Fruit fly (Drosophila melanogaster): ENCODE data around the gene CG14545.

DNA sequence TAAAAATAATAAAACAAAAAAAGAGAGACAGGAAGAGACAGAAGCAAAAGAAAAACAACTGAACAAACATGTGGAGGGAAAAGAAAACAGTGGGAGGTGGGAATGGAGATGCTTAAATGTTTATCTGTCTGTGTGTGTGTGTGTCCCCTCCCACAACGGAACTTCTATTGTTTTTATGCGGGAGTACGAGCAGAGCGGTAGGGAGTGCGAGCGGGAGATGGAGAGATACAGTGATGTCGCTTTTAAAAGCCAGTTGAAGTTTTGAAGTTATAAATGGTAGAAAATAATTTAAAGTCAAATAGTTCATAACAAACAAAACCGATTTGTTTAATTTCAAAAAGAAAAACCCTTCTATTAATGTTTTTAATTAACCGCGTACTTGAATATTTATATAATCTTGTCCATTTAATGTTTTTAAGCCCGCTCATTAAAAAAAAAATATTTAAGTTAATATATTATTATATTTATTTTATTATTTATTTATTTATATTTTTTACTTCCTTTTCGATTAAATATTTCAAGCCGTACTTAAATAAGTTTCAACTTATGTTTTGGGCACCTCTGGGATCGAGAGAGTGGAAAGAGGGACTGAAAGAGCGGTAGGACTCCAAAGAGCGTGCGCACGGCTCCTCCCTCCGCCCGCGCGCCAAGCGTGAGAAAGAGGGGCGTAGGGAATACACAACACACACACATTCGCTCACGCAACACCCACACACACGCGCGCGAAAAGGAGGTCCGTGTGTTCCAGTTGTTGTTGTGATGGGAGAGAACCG lies 29.3 kb upstream of the CG14545 start:
- TF ChIP-seq CTCF (optimal IDR thresholded peaks at IDR 0.05) (no peak), CG8478 (optimal IDR thresholded peaks at IDR 0.05) (no peak)

Measured in S2 (cell line).